Worm (Caenorhabditis elegans): ENCODE measurements around the gene pgp-1.

DNA sequence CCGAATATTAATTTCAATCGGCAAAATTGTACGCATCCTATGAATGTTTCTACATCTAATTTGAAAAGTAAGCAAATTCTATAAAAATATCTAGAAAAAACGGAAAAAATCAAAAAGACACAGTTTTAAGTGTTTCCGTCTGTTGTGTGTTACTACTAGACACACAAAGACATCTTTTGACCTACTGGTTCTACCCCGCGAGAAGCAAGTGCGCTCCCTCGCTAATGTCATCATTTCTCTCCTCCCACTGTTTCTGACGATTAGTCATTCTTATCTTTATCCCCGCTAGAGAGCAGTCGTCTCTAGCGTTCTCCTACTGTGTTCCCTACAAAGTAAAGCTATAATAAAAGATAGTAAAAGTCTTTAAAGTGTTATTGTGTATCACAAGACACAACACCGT lies 19.0 kb upstream of the pgp-1 start:
- no peak for TF ChIP-seq ztf-18 (tag; optimal IDR thresholded peaks at IDR 0.05)
- no peak for TF ChIP-seq B0019.2 (GFP tag; conservative IDR thresholded peaks at IDR 0.05)
- no peak for TF ChIP-seq F57C9.4 (tag; optimal IDR thresholded peaks at IDR 0.05)
- TF ChIP-seq unc-130 (GFP tag; optimal IDR thresholded peaks at IDR 0.05): no peak
- TF ChIP-seq B0336.3 (GFP tag; IDR thresholded peaks at IDR 0.05): no peak
- TF ChIP-seq ztf-6 (GFP tag; IDR thresholded peaks at IDR 0.05): no peak
- TF ChIP-seq ama-1 (optimal IDR thresholded peaks at IDR 0.05): no peak
- no peak for TF ChIP-seq ama-1 (GFP tag; optimal IDR thresholded peaks at IDR 0.05)
- TF ChIP-seq lin-40 (tag; optimal IDR thresholded peaks at IDR 0.05): no peak
- no peak for TF ChIP-seq C06A6.2 (GFP tag; conservative IDR thresholded peaks at IDR 0.05)
- no peak for TF ChIP-seq chd-7 (tag; optimal IDR thresholded peaks at IDR 0.05)
- TF ChIP-seq ztf-3 (GFP tag; optimal IDR thresholded peaks at IDR 0.05): no peak
- no peak for TF ChIP-seq ceh-40 (GFP tag; IDR thresholded peaks at IDR 0.05)
- TF ChIP-seq him-1 (tag; optimal IDR thresholded peaks at IDR 0.05): no peak
- no peak for TF ChIP-seq lin-54 (GFP tag; optimal IDR thresholded peaks at IDR 0.05)
